Worm (Caenorhabditis elegans): ENCODE measurements around the gene C38C10.3.
A peak's percentile ranks its signal among the peaks of the same experiment; 100 is the strongest.

Gene C38C10.3

ce11 chrIII:9408304-9408703 lies 22.9 kb upstream of the C38C10.3 start (continued):
- TF ChIP-seq lin-54 (GFP tag; optimal IDR thresholded peaks at IDR 0.05) (peak; percentile 55), tlf-1 (GFP tag; optimal IDR thresholded peaks at IDR 0.05) (peak; percentile 52), ztf-18 (tag; optimal IDR thresholded peaks at IDR 0.05) (peak; percentile 73), ceh-91 (GFP tag; IDR thresholded peaks at IDR 0.05) (peak; percentile 97), aptf-3 (GFP tag; IDR thresholded peaks at IDR 0.05) (peak; percentile 60; the same call in 1 of the 2 replicates), lin-26 (GFP tag; IDR thresholded peaks at IDR 0.05) (peak; percentile 95), aptf-2 (GFP tag; conservative IDR thresholded peaks at IDR 0.05) (peak; percentile 90), Y67H2A.10 (GFP tag; conservative IDR thresholded peaks at IDR 0.05) (peak; percentile 78), tbp1 (GFP tag; optimal IDR thresholded peaks at IDR 0.05) (peak; percentile 77), pbrm-1 (GFP tag; IDR thresholded peaks at IDR 0.05) (peak; percentile 98), madf-8 (GFP tag; conservative IDR thresholded peaks at IDR 0.05) (peak; percentile 89), F49E8.2 (tag; optimal IDR thresholded peaks at IDR 0.05; ENCODE audit: insufficient read depth) (peak; percentile 32), mcd-1 (GFP tag; IDR thresholded peaks at IDR 0.05) (peak; percentile 97), egl-44 (GFP tag; IDR thresholded peaks at IDR 0.05) (peak; percentile 40; the same call in 1 of the 2 replicates)

ce11 chrIII:9406600-9406999 lies 21.2 kb upstream of the C38C10.3 start, which contains the start of gene T26G10.1:
T26G10.1 (minus strand) TSS chrIII:9406641.
- TF ChIP-seq aptf-3 (GFP tag; IDR thresholded peaks at IDR 0.05) (no peak), dpl-1 (GFP tag; optimal IDR thresholded peaks at IDR 0.05) (no peak), Y67H2A.10 (GFP tag; conservative IDR thresholded peaks at IDR 0.05) (no peak), F23B12.7 (tag; optimal IDR thresholded peaks at IDR 0.05; ENCODE audit: insufficient read depth) (no peak), ama-1 (optimal IDR thresholded peaks at IDR 0.05) (no peak), ama-1 (GFP tag; optimal IDR thresholded peaks at IDR 0.05) (no peak), tbp1 (GFP tag; optimal IDR thresholded peaks at IDR 0.05) (peak; percentile 55), ztf-28 (GFP tag; IDR thresholded peaks at IDR 0.05) (0 out of 2 replicates have a peak, but pooled peaks have one; percentile 72), ZK185.1 (tag; optimal IDR thresholded peaks at IDR 0.05; ENCODE audit: poor library complexity, severe bottlenecking) (peak; percentile 25), F39B2.1 (GFP tag; IDR thresholded peaks at IDR 0.05) (no peak), sdz-38 (tag; optimal IDR thresholded peaks at IDR 0.05) (no peak), F55B11.4 (tag; optimal IDR thresholded peaks at IDR 0.05; ENCODE audit: borderline replicate concordance, insufficient read depth) (no peak), egl-44 (GFP tag; IDR thresholded peaks at IDR 0.05) (peak; percentile 7; the same call in 1 of the 2 replicates), hlh-26 (GFP tag; conservative IDR thresholded peaks at IDR 0.05) (no peak), egrh-3 (GFP tag; IDR thresholded peaks at IDR 0.05) (0 out of 2 replicates have a peak, but pooled peaks have one; percentile 36), mcd-1 (GFP tag; IDR thresholded peaks at IDR 0.05) (peak; percentile 96), sea-2 (GFP tag; IDR thresholded peaks at IDR 0.05) (no peak), K11D2.4 (GFP tag; IDR thresholded peaks at IDR 0.05) (no peak), T26A5.8 (tag; optimal IDR thresholded peaks at IDR 0.05) (no peak), ceh-27 (GFP tag; optimal IDR thresholded peaks at IDR 0.05) (peak; percentile 34), lin-35 (GFP tag; optimal IDR thresholded peaks at IDR 0.05) (no peak), nhr-120 (GFP tag; IDR thresholded peaks at IDR 0.05) (no peak), unc-62 (GFP tag; optimal IDR thresholded peaks at IDR 0.05) (no peak), chd-7 (tag; optimal IDR thresholded peaks at IDR 0.05) (no peak), ekl-4 (GFP tag; IDR thresholded peaks at IDR 0.05) (peak; percentile 87), ztf-18 (tag; optimal IDR thresholded peaks at IDR 0.05) (peak; percentile 38), C17E4.6 (GFP tag; IDR thresholded peaks at IDR 0.05) (0 out of 2 replicates have a peak, but pooled peaks have one; percentile 15), ceh-91 (GFP tag; IDR thresholded peaks at IDR 0.05) (peak; percentile 83), zfh-2 (GFP tag; conservative IDR thresholded peaks at IDR 0.05) (no peak), Y53F4B.3 (GFP tag; IDR thresholded peaks at IDR 0.05) (no peak), let-607 (tag; optimal IDR thresholded peaks at IDR 0.05) (no peak), madf-3 (GFP tag; IDR thresholded peaks at IDR 0.05) (peak; percentile 60; the same call in 1 of the 2 replicates), let-526 (GFP tag; IDR thresholded peaks at IDR 0.05) (no peak), ztf-25 (GFP tag; IDR thresholded peaks at IDR 0.05) (no peak), mel-28 (tag; optimal IDR thresholded peaks at IDR 0.05; ENCODE audit: borderline replicate concordance) (no peak), snpc-1.1 (tag; optimal IDR thresholded peaks at IDR 0.05; ENCODE audit: insufficient read depth) (peak; percentile 73), F33H1.4 (GFP tag; IDR thresholded peaks at IDR 0.05) (peak; percentile 65), sptf-2 (GFP tag; optimal IDR thresholded peaks at IDR 0.05) (no peak), F57C9.4 (tag; optimal IDR thresholded peaks at IDR 0.05) (no peak)

All from whole organism, young adult.